Fruit fly (Drosophila melanogaster) whole organism, embryonic: ENCODE data around the gene Targ3.
A peak's percentile ranks its signal among the peaks of the same experiment; 100 is the strongest.

ENCODE experiments used
- Awh ChIP-seq: fragments of 200-800 bp; sonication (Bioruptor generic); IDR thresholded peaks from 2 replicates; pipeline ENCODE4, ENCODE4 v1.3.6; 2022; ENCODE audit warnings: missing biosample characterization, missing genetic modification characterization
- Bteb2 ChIP-seq: fragments of 200-800 bp; sonication (Bioruptor generic); optimal IDR thresholded peaks from 2 replicates; lab custom pipeline; 2016; ENCODE audit warnings: missing biosample characterization, missing genetic modification characterization
- CG10462 ChIP-seq: fragments of 200-800 bp; sonication (Bioruptor generic); optimal IDR thresholded peaks from 2 replicates; lab custom pipeline; 2016; ENCODE audit warnings: missing biosample characterization, missing genetic modification characterization
- CG11560 ChIP-seq: fragments of 200-800 bp; sonication (Bioruptor generic); IDR thresholded peaks from 3 replicates; pipeline ENCODE4 v1.3.6; 2022; ENCODE audit warnings: missing biosample characterization, missing genetic modification characterization
- CG11696 ChIP-seq: fragments of 200-800 bp; sonication (Bioruptor generic); IDR thresholded peaks from 2 replicates; pipeline ENCODE4 v1.3.6; 2022; ENCODE audit warnings: missing biosample characterization, missing genetic modification characterization
- CG13296 ChIP-seq: fragments of 200-800 bp; sonication (Bioruptor generic); optimal IDR thresholded peaks from 3 replicates; lab custom pipeline; 2018; ENCODE audit warnings: missing biosample characterization, mild to moderate bottlenecking, missing genetic modification characterization
- CG13424 ChIP-seq: fragments of 200-800 bp; sonication (Bioruptor generic); optimal IDR thresholded peaks from 2 replicates; lab custom pipeline; 2019; ENCODE audit warnings: missing biosample characterization, mild to moderate bottlenecking, missing genetic modification characterization, moderate library complexity
- CG15514 ChIP-seq: fragments of 200-800 bp; sonication (Bioruptor generic); optimal IDR thresholded peaks from 3 replicates; lab custom pipeline; 2017; ENCODE audit warnings: missing biosample characterization, missing genetic modification characterization, mild to moderate bottlenecking, moderate library complexity, missing genetic modification reagents
- CG15696 ChIP-seq: fragments of 200-800 bp; sonication (Bioruptor generic); optimal IDR thresholded peaks from 2 replicates; lab custom pipeline; 2019; ENCODE audit warnings: missing biosample characterization, mild to moderate bottlenecking, missing genetic modification characterization, moderate library complexity
- CG1602 ChIP-seq: fragments of 200-800 bp; sonication (Bioruptor generic); optimal IDR thresholded peaks from 3 replicates; lab custom pipeline; 2016; ENCODE audit warnings: missing biosample characterization, missing genetic modification characterization
- CG17568 ChIP-seq: fragments of 200-800 bp; sonication (Bioruptor generic); optimal IDR thresholded peaks from 2 replicates; lab custom pipeline; 2018; ENCODE audit warnings: missing biosample characterization, mild to moderate bottlenecking, missing genetic modification characterization, moderate library complexity
- CG34376 ChIP-seq: fragments of 200-800 bp; sonication (Bioruptor generic); optimal IDR thresholded peaks from 2 replicates; lab custom pipeline; 2018; ENCODE audit warnings: missing biosample characterization, mild to moderate bottlenecking, missing genetic modification characterization
- CG3838 ChIP-seq: fragments of 200-800 bp; sonication (Bioruptor generic); optimal IDR thresholded peaks from 3 replicates; lab custom pipeline; 2016; ENCODE audit warnings: missing biosample characterization, missing genetic modification characterization
- CG4328 ChIP-seq: fragments of 200-800 bp; sonication (Bioruptor generic); optimal IDR thresholded peaks from 3 replicates; lab custom pipeline; 2017; ENCODE audit warnings: missing biosample characterization, missing genetic modification reagents, missing genetic modification characterization
- CG6272 ChIP-seq: fragments of 200-800 bp; sonication (Bioruptor generic); IDR thresholded peaks from 2 replicates; pipeline ENCODE4 v1.3.6; 2022; ENCODE audit warnings: missing biosample characterization, missing genetic modification characterization
- CG6765 ChIP-seq: fragments of 200-800 bp; sonication (Bioruptor generic); optimal IDR thresholded peaks from 3 replicates; lab custom pipeline; 2017; ENCODE audit warnings: missing biosample characterization, mild to moderate bottlenecking, missing genetic modification characterization
- CG7839 ChIP-seq: fragments of 200-800 bp; sonication (Bioruptor generic); optimal IDR thresholded peaks from 3 replicates; lab custom pipeline; 2018; ENCODE audit warnings: missing biosample characterization, mild to moderate bottlenecking, missing genetic modification characterization, moderate library complexity
- CG8924 ChIP-seq: fragments of 200-800 bp; optimal IDR thresholded peaks from 3 replicates; lab custom pipeline; 2019; ENCODE audit warnings: missing biosample characterization, mild to moderate bottlenecking, missing genetic modification characterization, moderate library complexity
- CG9727 ChIP-seq: fragments of 200-800 bp; sonication (Bioruptor generic); optimal IDR thresholded peaks from 3 replicates; lab custom pipeline; 2017; ENCODE audit warnings: missing biosample characterization, mild to moderate bottlenecking, missing genetic modification characterization
- E2f2 ChIP-seq: fragments of 200-800 bp; sonication (Bioruptor generic); IDR thresholded peaks from 2 replicates; pipeline ENCODE4 v1.3.6; 2022; ENCODE audit warnings: missing biosample characterization, missing genetic modification characterization
- ERR ChIP-seq: fragments of 200-800 bp; sonication (Bioruptor generic); optimal IDR thresholded peaks from 2 replicates; lab custom pipeline; 2016; ENCODE audit warnings: missing biosample characterization, missing genetic modification characterization
- H2.0 ChIP-seq: fragments of 200-800 bp; sonication (Bioruptor generic); IDR thresholded peaks from 2 replicates; pipeline ENCODE4 v1.3.6; 2022; ENCODE audit warnings: missing biosample characterization, missing genetic modification characterization
- Hmx ChIP-seq: fragments of 200-800 bp; sonication (Bioruptor generic); optimal IDR thresholded peaks from 2 replicates; lab custom pipeline; 2016; ENCODE audit warnings: missing biosample characterization, missing genetic modification characterization
- Myb ChIP-seq: fragments of 200-800 bp; sonication (Bioruptor generic); optimal IDR thresholded peaks from 2 replicates; lab custom pipeline; 2016; ENCODE audit warnings: missing biosample characterization, missing genetic modification characterization
- Oli ChIP-seq: fragments of 200-800 bp; sonication (Bioruptor generic); optimal IDR thresholded peaks from 2 replicates; lab custom pipeline; 2018; ENCODE audit warnings: missing biosample characterization, mild to moderate bottlenecking, missing genetic modification characterization, moderate library complexity
- Trl ChIP-seq, 3 experiments: fragments of >200 bp in 2 of 3; fragments of 200-800 bp in 1 of 3; sonication (Bioruptor generic) in 1 of 3; optimal IDR thresholded peaks; 2 replicates in 1 of 3; 3 replicates in 2 of 3; lab custom pipeline; 2016 to 2017; ENCODE audit warnings: missing biosample characterization in 1 of 3, missing genetic modification characterization in 1 of 3
- ac ChIP-seq: fragments of 200-800 bp; sonication (Bioruptor generic); optimal IDR thresholded peaks from 3 replicates; lab custom pipeline; 2017; ENCODE audit warnings: missing biosample characterization, mild to moderate bottlenecking, missing genetic modification characterization
- al ChIP-seq: fragments of 200-800 bp; sonication (Bioruptor generic); IDR thresholded peaks from 2 replicates; pipeline ENCODE4 v1.3.6; 2022; ENCODE audit warnings: missing biosample characterization, missing genetic modification characterization
- bowl ChIP-seq: fragments of 200-800 bp; sonication (Bioruptor generic); IDR thresholded peaks from 2 replicates; pipeline ENCODE4 v1.3.6; 2022; ENCODE audit warnings: missing biosample characterization, missing genetic modification characterization
- bsh ChIP-seq, 2 experiments: fragments of 200-800 bp; sonication (Bioruptor generic); optimal IDR thresholded peaks; 2 replicates each; lab custom pipeline; 2017 to 2018; ENCODE audit warnings: mild to moderate bottlenecking in 2 of 2, missing biosample characterization in 2 of 2, missing genetic modification characterization in 2 of 2, moderate library complexity in 1 of 2
- chif ChIP-seq, 2 experiments: fragments of 200-800 bp; sonication (Bioruptor generic); optimal IDR thresholded peaks; 3 replicates each; lab custom pipeline; 2016; ENCODE audit warnings: missing biosample characterization in 2 of 2, missing genetic modification characterization in 2 of 2
- chinmo ChIP-seq: fragments of 200-800 bp; sonication (Bioruptor generic); IDR thresholded peaks from 4 replicates; pipeline ENCODE4 v1.3.6; 2022; ENCODE audit warnings: missing biosample characterization, missing genetic modification characterization; ENCODE audit not compliant: partially characterized antibody
- croc ChIP-seq: fragments of 200-800 bp; sonication (Bioruptor generic); conservative IDR thresholded peaks from 3 replicates; pipeline ENCODE4 v1.3.6; 2022; ENCODE audit warnings: missing biosample characterization, missing genetic modification characterization
- cwo ChIP-seq: fragments of 200-800 bp; sonication (Bioruptor generic); optimal IDR thresholded peaks from 3 replicates; lab custom pipeline; 2017; ENCODE audit warnings: missing biosample characterization, missing genetic modification characterization, mild to moderate bottlenecking, moderate library complexity, missing genetic modification reagents
- dati ChIP-seq: fragments of 200-800 bp; sonication (Bioruptor generic); IDR thresholded peaks from 2 replicates; pipeline ENCODE4 v1.3.6; 2022; ENCODE audit warnings: missing biosample characterization, missing genetic modification characterization
- dmrt11E ChIP-seq: fragments of 200-800 bp; sonication (Bioruptor generic); optimal IDR thresholded peaks from 3 replicates; lab custom pipeline; 2018; ENCODE audit warnings: missing biosample characterization, mild to moderate bottlenecking, missing genetic modification characterization, moderate library complexity
- fd3F ChIP-seq: fragments of 200-800 bp; sonication (Bioruptor generic); optimal IDR thresholded peaks from 2 replicates; lab custom pipeline; 2018; ENCODE audit warnings: missing biosample characterization, mild to moderate bottlenecking, missing genetic modification characterization, moderate library complexity
- fd96Cb ChIP-seq: fragments of 200-800 bp; sonication (Bioruptor generic); optimal IDR thresholded peaks from 2 replicates; lab custom pipeline; 2018; ENCODE audit warnings: missing biosample characterization, mild to moderate bottlenecking, missing genetic modification characterization, moderate library complexity
- jing ChIP-seq: fragments of 200-800 bp; sonication (Bioruptor generic); optimal IDR thresholded peaks from 2 replicates; lab custom pipeline; 2018; ENCODE audit warnings: missing biosample characterization, mild to moderate bottlenecking, missing genetic modification characterization
- lov ChIP-seq, 2 experiments: fragments of 200-800 bp in 1 of 2; fragments of >200 bp in 1 of 2; sonication (Bioruptor generic) in 1 of 2; IDR thresholded peaks in 1 of 2; optimal IDR thresholded peaks in 1 of 2; 2 replicates in 1 of 2; 3 replicates in 1 of 2; pipeline versions ENCODE4 v1.3.6 to Lab custom; 2017 to 2022; ENCODE audit warnings: missing biosample characterization in 1 of 2, missing genetic modification characterization in 1 of 2
- pfk ChIP-seq: fragments of 200-800 bp; sonication (Bioruptor generic); optimal IDR thresholded peaks from 2 replicates; lab custom pipeline; 2018; ENCODE audit warnings: missing biosample characterization, mild to moderate bottlenecking, missing genetic modification characterization, moderate library complexity
- pho ChIP-seq: fragments of 200-800 bp; sonication (Bioruptor generic); optimal IDR thresholded peaks from 2 replicates; lab custom pipeline; 2016; ENCODE audit warnings: missing biosample characterization, missing genetic modification characterization
- pros ChIP-seq: fragments of 200-800 bp; sonication (Bioruptor generic); optimal IDR thresholded peaks from 3 replicates; lab custom pipeline; 2019; ENCODE audit warnings: missing biosample characterization, mild to moderate bottlenecking, missing genetic modification characterization, moderate library complexity
- schlank ChIP-seq: fragments of 200-800 bp; sonication (Bioruptor generic); optimal IDR thresholded peaks from 2 replicates; lab custom pipeline; 2018; ENCODE audit warnings: missing biosample characterization, mild to moderate bottlenecking, missing genetic modification characterization
- slp2 ChIP-seq: fragments of 200-800 bp; sonication (Bioruptor generic); optimal IDR thresholded peaks from 2 replicates; lab custom pipeline; 2016; ENCODE audit warnings: missing biosample characterization, missing genetic modification characterization
- tll ChIP-seq, 2 experiments: fragments of 200-800 bp in 1 of 2; fragments of >200 bp in 1 of 2; sonication (Bioruptor generic) in 1 of 2; optimal IDR thresholded peaks; 2 replicates each; lab custom pipeline; 2017 to 2019; ENCODE audit warnings: missing biosample characterization in 2 of 2, missing genetic modification characterization in 2 of 2, mild to moderate bottlenecking in 1 of 2, moderate library complexity in 1 of 2
- zen ChIP-seq: fragments of 200-800 bp; sonication (Bioruptor generic); optimal IDR thresholded peaks from 3 replicates; lab custom pipeline; 2018; ENCODE audit warnings: missing biosample characterization, mild to moderate bottlenecking, missing genetic modification characterization, moderate library complexity
- zen2 ChIP-seq: fragments of 200-800 bp; sonication (Bioruptor generic); IDR thresholded peaks from 3 replicates; pipeline ENCODE4 v1.3.6; 2022; ENCODE audit warnings: missing biosample characterization, missing genetic modification characterization; ENCODE audit not compliant: partially characterized antibody

Gene Targ3

DNA sequence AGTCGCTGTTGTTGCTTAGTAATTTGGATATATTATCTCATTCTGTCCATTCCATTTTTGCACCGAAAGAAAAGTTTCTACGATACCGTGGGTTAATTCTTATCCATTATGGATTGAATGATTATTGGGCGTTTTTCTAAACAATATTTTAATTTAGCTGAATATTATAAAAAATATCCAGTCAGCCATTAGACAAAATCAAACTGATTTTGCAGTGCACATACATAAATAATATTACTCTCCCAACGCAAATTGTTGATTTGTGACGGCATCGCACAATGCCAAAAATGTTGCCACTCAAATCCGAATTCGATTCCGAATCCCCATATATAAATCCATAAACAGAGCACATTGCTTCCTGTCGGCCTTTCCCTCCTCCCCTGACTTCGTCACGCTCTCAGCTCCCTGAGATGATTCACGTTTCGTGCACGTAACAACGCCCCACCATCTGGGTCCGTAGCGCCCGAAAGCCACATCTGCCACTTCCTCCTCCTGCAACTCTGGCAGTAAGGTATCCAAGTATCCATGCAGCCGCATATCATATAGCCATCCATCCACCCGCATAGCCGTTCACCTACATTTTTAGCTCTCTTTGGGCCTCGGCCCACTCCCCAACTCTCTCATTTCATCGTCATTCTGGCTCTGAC is 19.6 kb upstream of the Targ3 start (continued):
- TF ChIP-seq fd3F (GFP tag; lab: Kevin White, UChicago) (peak; percentile 79), Awh (GFP tag; lab: Robert Waterston, UW) (peak; percentile 69; the same call in 1 of the 2 replicates), Oli (tag; lab: Kevin White, UChicago) (peak; percentile 52), dmrt11E (no peak), ac (GFP tag; lab: Kevin White, UChicago) (no peak), CG13296 (peak; percentile 30), slp2 (GFP tag; lab: Kevin White, UChicago) (no peak), zen2 (GFP tag; lab: Robert Waterston, UW) (no peak), CG15696 (tag; lab: Kevin White, UChicago) (peak; percentile 11), CG17568 (GFP tag; lab: Kevin White, UChicago) (no peak), CG7839 (peak; percentile 81), dati (GFP tag; lab: Robert Waterston, UW) (no peak), CG3838 (no peak), pfk (GFP tag; lab: Kevin White, UChicago) (no peak), CG6272 (GFP tag; lab: Robert Waterston, UW) (peak; percentile 49; the same call in 1 of the 2 replicates), CG13424 (tag; lab: Kevin White, UChicago) (peak; percentile 57), Bteb2 (peak; percentile 68), Myb (GFP tag; lab: Kevin White, UChicago) (peak; percentile 25), CG6765 (peak; percentile 59), CG8924 (no peak), pros (GFP tag; lab: Kevin White, UChicago) (no peak), tll (GFP tag; optimal IDR thresholded peaks at IDR 0.05; lab: Kevin White, UChicago) (no peak), CG34376 (GFP tag; lab: Kevin White, UChicago) (no peak), CG15514 (GFP tag; lab: Kevin White, UChicago) (peak; percentile 65), CG10462 (GFP tag; lab: Kevin White, UChicago) (no peak), croc (GFP tag; lab: Robert Waterston, UW) (no peak), schlank (tag; lab: Kevin White, UChicago) (peak; percentile 40), lov (optimal IDR thresholded peaks at IDR 0.05; lab: Kevin White, UChicago) (no peak), lov (GFP tag; IDR thresholded peaks at IDR 0.05; lab: Robert Waterston, UW) (no peak), al (GFP tag; lab: Robert Waterston, UW) (peak; percentile 89), chif (GFP tag; optimal IDR thresholded peaks at IDR 0.05; lab: Kevin White, UChicago) (peak; percentile 16 to 28), H2.0 (peak; percentile 64), CG11696 (GFP tag; lab: Robert Waterston, UW) (peak; percentile 40; the same call in 1 of the 2 replicates), zen (tag; lab: Kevin White, UChicago) (peak; percentile 10), CG11560 (tag; lab: Robert Waterston, UW) (peak; percentile 68; the same call in 2 of the 3 replicates), cwo (peak; percentile 59), CG1602 (GFP tag; lab: Kevin White, UChicago) (peak; percentile 40), bsh (GFP tag; optimal IDR thresholded peaks at IDR 0.05; lab: Kevin White, UChicago) (no peak), CG4328 (GFP tag; lab: Kevin White, UChicago) (no peak), Hmx (peak; percentile 45), jing (no peak), bowl (peak; percentile 16; the same call in 1 of the 2 replicates), chinmo (GFP tag; lab: Robert Waterston, UW) (no peak), E2f2 (GFP tag; lab: Robert Waterston, UW) (no peak), pho (GFP tag; lab: Kevin White, UChicago) (peak; percentile 77), Trl (optimal IDR thresholded peaks at IDR 0.05; lab: Kevin White, UChicago) (peak in 1 of 2 experiments; percentile 23), Trl (GFP tag; optimal IDR thresholded peaks at IDR 0.05; lab: Kevin White, UChicago) (peak; percentile 10), fd96Cb (tag; lab: Kevin White, UChicago) (peak; percentile 5), ERR (no peak), CG9727 (GFP tag; lab: Kevin White, UChicago) (peak; percentile 69)
